Worm (Caenorhabditis elegans) whole organism, L3 larva: ENCODE results near the gene R07E5.7.

Source experiments
- R02D3.7 ChIP-seq: fragments of 150-350 bp; optimal IDR thresholded peaks from 2 replicates; lab custom pipeline; 2014; ENCODE audit warnings: missing biosample characterization, missing genetic modification characterization
- ceh-16 ChIP-seq: sonication (generic microtip); optimal IDR thresholded peaks from 2 replicates; lab custom pipeline; 2017; ENCODE audit warnings: missing biosample characterization, missing genetic modification characterization
- elt-2 ChIP-seq: sonication (generic microtip); optimal IDR thresholded peaks from 2 replicates; lab custom pipeline; 2016; ENCODE audit warnings: missing genetic modification reagents, mild to moderate bottlenecking, missing genetic modification characterization, missing compliant biosample characterization
- elt-3 ChIP-seq, 3 experiments: fragments of 150-350 bp in 1 of 3; sonication (generic microtip) in 2 of 3; optimal IDR thresholded peaks; 2 replicates in 2 of 3; 4 replicates in 1 of 3; lab custom pipeline; 2014 to 2017; ENCODE audit warnings: missing biosample characterization in 3 of 3, missing genetic modification characterization in 3 of 3
- eor-1 ChIP-seq, 2 experiments: fragments of 150-350 bp; optimal IDR thresholded peaks; 2 replicates each; lab custom pipeline; 2014 to 2018; ENCODE audit warnings: missing biosample characterization in 2 of 2, missing genetic modification characterization in 2 of 2
- fkh-10 ChIP-seq: sonication (generic microtip); optimal IDR thresholded peaks from 2 replicates; lab custom pipeline; 2017; ENCODE audit warnings: missing biosample characterization, missing genetic modification reagents, missing genetic modification characterization
- nhr-12 ChIP-seq: fragments of 150-350 bp; optimal IDR thresholded peaks from 2 replicates; lab custom pipeline; 2014; ENCODE audit warnings: missing biosample characterization, missing genetic modification characterization
- nhr-23 ChIP-seq: fragments of 150-350 bp; optimal IDR thresholded peaks from 2 replicates; lab custom pipeline; 2014; ENCODE audit warnings: missing biosample characterization, missing genetic modification reagents, missing genetic modification characterization
- nhr-25 ChIP-seq: sonication (generic microtip); optimal IDR thresholded peaks from 2 replicates; lab custom pipeline; 2017; ENCODE audit warnings: missing biosample characterization, missing genetic modification characterization
- skn-1 ChIP-seq: fragments of 150-350 bp; optimal IDR thresholded peaks from 2 replicates; lab custom pipeline; 2014; ENCODE audit warnings: missing biosample characterization, missing genetic modification characterization
- snpc-4 ChIP-seq: fragments of 150-350 bp; optimal IDR thresholded peaks from 2 replicates; lab custom pipeline; 2014; ENCODE audit warnings: missing biosample characterization, missing genetic modification characterization
- unc-62 ChIP-seq: fragments of 150-350 bp; sonication (generic microtip); optimal IDR thresholded peaks from 4 replicates; lab custom pipeline; 2014; ENCODE audit warnings: missing biosample characterization, missing genetic modification reagents, missing genetic modification characterization

ce11 chrIII:4461337-4461736, 42.4 kb upstream of the R07E5.7 start:
- TF ChIP-seq R02D3.7 (tag; lab: Kevin White, UChicago), result no peak
- TF ChIP-seq elt-2 (tag; lab: Kevin White, UChicago), result no peak
- no peak for TF ChIP-seq snpc-4 (tag; lab: Kevin White, UChicago)
- TF ChIP-seq nhr-25, result no peak
- TF ChIP-seq fkh-10 (GFP tag; lab: Kevin White, UChicago), result no peak
- TF ChIP-seq nhr-12 (tag; lab: Kevin White, UChicago), result no peak
- TF ChIP-seq elt-3 (tag; optimal IDR thresholded peaks at IDR 0.05; lab: Kevin White, UChicago), result no peak
- TF ChIP-seq skn-1 (tag; lab: Kevin White, UChicago), result no peak
- no peak for TF ChIP-seq unc-62 (GFP tag; lab: Kevin White, UChicago)
- TF ChIP-seq eor-1 (tag; optimal IDR thresholded peaks at IDR 0.05; lab: Kevin White, UChicago), result no peak
- no peak for TF ChIP-seq nhr-23 (tag; lab: Kevin White, UChicago)
- TF ChIP-seq ceh-16 (tag; lab: Kevin White, UChicago), result no peak
